Worm (Caenorhabditis elegans) whole organism, late embryonic: ENCODE measurements around the gene ceh-36.

Experiments used
- C38D4.7 ChIP-seq: fragments of 200-800 bp; sonication (Bioruptor generic); optimal IDR thresholded peaks from 2 replicates; lab custom pipeline; 2018; ENCODE audit warnings: mild to moderate bottlenecking, missing genetic modification characterization, moderate library complexity, missing compliant biosample characterization
- F13H6.1 ChIP-seq: sonication (generic microtip); optimal IDR thresholded peaks from 2 replicates; lab custom pipeline; 2016; ENCODE audit warnings: missing genetic modification characterization, missing compliant biosample characterization
- K02D7.2 ChIP-seq: sonication (generic microtip); optimal IDR thresholded peaks from 2 replicates; lab custom pipeline; 2017; ENCODE audit warnings: mild to moderate bottlenecking, missing genetic modification characterization, missing compliant biosample characterization
- K09A11.1 ChIP-seq: sonication (generic microtip); optimal IDR thresholded peaks from 2 replicates; lab custom pipeline; 2017; ENCODE audit warnings: antibody characterized with exemption, mild to moderate bottlenecking, missing genetic modification characterization, missing compliant biosample characterization; ENCODE audit not compliant: insufficient read depth
- Y22D7AL.16 ChIP-seq: sonication (generic microtip); optimal IDR thresholded peaks from 2 replicates; lab custom pipeline; 2016; ENCODE audit warnings: missing genetic modification characterization, missing compliant biosample characterization
- ceh-14 ChIP-seq: sonication (generic microtip); optimal IDR thresholded peaks from 2 replicates; lab custom pipeline; 2016; ENCODE audit warnings: missing genotype, missing genetic modification characterization, missing compliant biosample characterization
- ceh-18 ChIP-seq: sonication (generic microtip); optimal IDR thresholded peaks from 2 replicates; lab custom pipeline; 2016; ENCODE audit warnings: missing genetic modification characterization, missing compliant biosample characterization
- ceh-34 ChIP-seq: sonication (generic microtip); optimal IDR thresholded peaks from 2 replicates; lab custom pipeline; 2016; ENCODE audit warnings: mild to moderate bottlenecking, missing genetic modification characterization, missing compliant biosample characterization
- ceh-48 ChIP-seq: sonication (generic microtip); optimal IDR thresholded peaks from 2 replicates; lab custom pipeline; 2016; ENCODE audit warnings: missing genetic modification characterization, inconsistent platforms, missing compliant biosample characterization
- dve-1 ChIP-seq: sonication (generic microtip); optimal IDR thresholded peaks from 2 replicates; lab custom pipeline; 2017; ENCODE audit warnings: antibody characterized with exemption, mild to moderate bottlenecking, missing genetic modification characterization, missing compliant biosample characterization
- ets-4 ChIP-seq: sonication (generic microtip); optimal IDR thresholded peaks from 2 replicates; lab custom pipeline; 2016; ENCODE audit warnings: missing genetic modification characterization, missing compliant biosample characterization
- fax-1 ChIP-seq: sonication (generic microtip); optimal IDR thresholded peaks from 2 replicates; lab custom pipeline; 2016; ENCODE audit warnings: missing genotype, missing genetic modification characterization, missing compliant biosample characterization
- fkh-10 ChIP-seq: fragments of 150-350 bp; optimal IDR thresholded peaks from 2 replicates; lab custom pipeline; 2014; ENCODE audit warnings: missing biosample characterization, missing genetic modification reagents, missing genetic modification characterization
- gmeb-2 ChIP-seq: sonication (generic microtip); optimal IDR thresholded peaks from 2 replicates; lab custom pipeline; 2016; ENCODE audit warnings: missing genetic modification characterization, inconsistent platforms, missing compliant biosample characterization
- hlh-13 ChIP-seq: fragments of 200-800 bp; sonication (Bioruptor generic); optimal IDR thresholded peaks from 2 replicates; lab custom pipeline; 2018; ENCODE audit warnings: mild to moderate bottlenecking, missing genetic modification characterization, missing compliant biosample characterization
- hlh-15 ChIP-seq: sonication (generic microtip); optimal IDR thresholded peaks from 2 replicates; lab custom pipeline; 2016; ENCODE audit warnings: missing genetic modification characterization, missing compliant biosample characterization
- hlh-30 ChIP-seq: sonication (generic microtip); optimal IDR thresholded peaks from 2 replicates; lab custom pipeline; 2017; ENCODE audit warnings: antibody characterized with exemption, missing genetic modification characterization, missing compliant biosample characterization; ENCODE audit not compliant: insufficient read depth
- hlh-6 ChIP-seq: sonication (generic microtip); optimal IDR thresholded peaks from 2 replicates; lab custom pipeline; 2016; ENCODE audit warnings: missing genotype, missing genetic modification characterization, missing compliant biosample characterization
- hlh-8 ChIP-seq: sonication (generic microtip); optimal IDR thresholded peaks from 2 replicates; lab custom pipeline; 2016; ENCODE audit warnings: missing genotype, missing genetic modification characterization, missing compliant biosample characterization
- lim-6 ChIP-seq: sonication (generic microtip); optimal IDR thresholded peaks from 2 replicates; lab custom pipeline; 2016; ENCODE audit warnings: missing genetic modification characterization, missing compliant biosample characterization
- madf-2 ChIP-seq: sonication (generic microtip); optimal IDR thresholded peaks from 2 replicates; lab custom pipeline; 2017; ENCODE audit warnings: missing genetic modification characterization, missing compliant biosample characterization
- mec-3 ChIP-seq: sonication (generic microtip); optimal IDR thresholded peaks from 2 replicates; lab custom pipeline; 2016; ENCODE audit warnings: borderline replicate concordance, missing genetic modification characterization, missing compliant biosample characterization
- npax-4 ChIP-seq: sonication (generic microtip); optimal IDR thresholded peaks from 2 replicates; lab custom pipeline; 2016; ENCODE audit warnings: missing genetic modification characterization, missing compliant biosample characterization
- odd-2 ChIP-seq: sonication (generic microtip); optimal IDR thresholded peaks from 2 replicates; lab custom pipeline; 2017; ENCODE audit warnings: antibody characterized with exemption, mild to moderate bottlenecking, missing genetic modification characterization, missing compliant biosample characterization
- pax-1 ChIP-seq: fragments of 150-350 bp; optimal IDR thresholded peaks from 2 replicates; lab custom pipeline; 2014; ENCODE audit warnings: missing biosample characterization, missing genetic modification characterization
- pha-2 ChIP-seq: sonication (generic microtip); optimal IDR thresholded peaks from 2 replicates; lab custom pipeline; 2017; ENCODE audit warnings: mild to moderate bottlenecking, missing genetic modification characterization, missing compliant biosample characterization
- pqm-1 ChIP-seq: sonication (generic microtip); optimal IDR thresholded peaks from 2 replicates; lab custom pipeline; 2016; ENCODE audit warnings: missing genetic modification characterization, missing compliant biosample characterization
- pros-1 ChIP-seq: fragments of 150-350 bp; optimal IDR thresholded peaks from 2 replicates; lab custom pipeline; 2014; ENCODE audit warnings: missing biosample characterization, missing genetic modification reagents, missing genetic modification characterization
- rnt-1 ChIP-seq: sonication (generic microtip); optimal IDR thresholded peaks from 2 replicates; lab custom pipeline; 2016; ENCODE audit warnings: missing genetic modification characterization, missing compliant biosample characterization
- sdc-2 ChIP-seq: sonication (generic microtip); optimal IDR thresholded peaks from 2 replicates; lab custom pipeline; 2016; ENCODE audit warnings: missing genotype, missing genetic modification characterization, missing compliant biosample characterization
- sox-4 ChIP-seq: sonication (generic microtip); optimal IDR thresholded peaks from 2 replicates; lab custom pipeline; 2017; ENCODE audit warnings: mild to moderate bottlenecking, missing genetic modification characterization, inconsistent platforms, missing compliant biosample characterization
- syd-9 ChIP-seq: sonication (generic microtip); optimal IDR thresholded peaks from 2 replicates; lab custom pipeline; 2016; ENCODE audit warnings: mild to moderate bottlenecking, missing genetic modification characterization, moderate library complexity, missing compliant biosample characterization
- tbx-7 ChIP-seq: sonication (generic microtip); optimal IDR thresholded peaks from 2 replicates; lab custom pipeline; 2016; ENCODE audit warnings: missing genotype, missing genetic modification characterization, missing compliant biosample characterization
- ttx-3 ChIP-seq: sonication (generic microtip); optimal IDR thresholded peaks from 2 replicates; lab custom pipeline; 2016; ENCODE audit warnings: missing genetic modification reagents, missing genetic modification characterization, missing compliant biosample characterization
- unc-3 ChIP-seq, 2 experiments: fragments of 200-800 bp in 1 of 2; sonication (Bioruptor generic) in 1 of 2; sonication (generic microtip) in 1 of 2; conservative IDR thresholded peaks in 1 of 2; optimal IDR thresholded peaks in 1 of 2; 2 replicates each; pipeline versions ENCODE4 v1.3.6 to Lab custom; 2016 to 2022; ENCODE audit warnings: missing compliant biosample characterization in 2 of 2, missing genetic modification characterization in 2 of 2, missing genetic modification reagents in 1 of 2
- unc-42 ChIP-seq: sonication (generic microtip); optimal IDR thresholded peaks from 2 replicates; lab custom pipeline; 2016; ENCODE audit warnings: missing genotype, missing genetic modification characterization, missing compliant biosample characterization
- unc-55 ChIP-seq: sonication (generic microtip); optimal IDR thresholded peaks from 2 replicates; lab custom pipeline; 2017; ENCODE audit warnings: missing biosample characterization, missing genetic modification reagents, missing genetic modification characterization
- unc-86 ChIP-seq: sonication (generic microtip); optimal IDR thresholded peaks from 2 replicates; lab custom pipeline; 2016; ENCODE audit warnings: missing genetic modification characterization, missing compliant biosample characterization
- zip-5 ChIP-seq: sonication (generic microtip); optimal IDR thresholded peaks from 2 replicates; lab custom pipeline; 2016; ENCODE audit warnings: missing genetic modification characterization, missing compliant biosample characterization

ceh-36 gene

DNA sequence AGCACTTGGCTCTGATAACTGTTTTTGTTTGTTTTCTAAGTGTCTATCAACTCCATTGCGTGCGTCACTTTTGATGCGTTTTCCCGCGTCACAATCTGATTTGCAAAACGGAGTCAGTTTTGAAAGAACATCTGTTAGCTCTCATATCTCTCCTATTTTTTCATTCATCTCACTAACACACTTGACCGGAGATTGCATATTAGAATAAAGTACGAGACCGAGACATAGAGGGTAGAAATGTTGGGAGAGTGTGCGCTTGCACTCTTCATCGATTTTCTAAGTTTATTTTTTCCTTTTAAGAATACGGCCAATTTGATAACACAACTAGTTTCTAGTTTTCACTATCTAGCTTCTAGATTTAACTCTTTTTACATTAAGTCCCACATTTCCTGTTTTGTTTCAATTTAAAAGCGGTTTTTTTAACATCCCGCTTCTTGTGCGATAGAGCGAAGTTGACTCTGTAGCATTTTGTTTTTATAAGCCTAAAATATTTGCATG lies 45.0 kb downstream of the ceh-36 start:
- TF ChIP-seq gmeb-2 (tag; lab: Kevin White, UChicago) (no peak), pros-1 (tag; lab: Kevin White, UChicago) (no peak), pha-2 (tag; lab: Kevin White, UChicago) (no peak), sdc-2 (tag; lab: Kevin White, UChicago) (no peak), odd-2 (tag; lab: Kevin White, UChicago) (no peak), ceh-48 (tag; lab: Kevin White, UChicago) (peak; percentile 24), fax-1 (tag; lab: Kevin White, UChicago) (no peak), hlh-8 (tag; lab: Kevin White, UChicago) (no peak), unc-42 (tag; lab: Kevin White, UChicago) (peak; percentile 17)

DNA sequence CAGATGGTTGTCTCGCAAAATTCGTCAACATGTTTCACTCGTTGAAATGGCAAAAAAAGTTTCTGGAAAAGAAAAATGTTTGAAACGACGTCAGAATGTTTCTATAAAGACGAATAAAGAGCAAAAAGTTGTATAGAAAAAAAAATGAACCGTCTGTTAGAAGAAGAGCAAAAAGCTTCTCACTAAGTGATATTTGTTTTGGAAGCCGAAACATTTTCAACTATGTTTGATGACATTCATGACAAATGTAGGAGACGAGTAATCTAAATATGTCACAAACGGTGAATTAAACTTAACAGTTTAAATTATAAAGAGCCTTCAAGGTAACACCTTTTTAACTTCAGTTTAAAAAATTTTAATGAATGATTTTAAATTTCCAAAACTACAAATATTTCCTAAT lies 46.3 kb downstream of the ceh-36 start, which contains the start of gene nkat-1:
Gene nkat-1 (minus strand): TSS at position 101 of the 400 bp plus-strand sequence.
- TF ChIP-seq hlh-13: no peak
- no peak for TF ChIP-seq rnt-1
- TF ChIP-seq dve-1: no peak
- TF ChIP-seq madf-2: no peak
- TF ChIP-seq ceh-14 (tag; lab: Kevin White, UChicago): no peak
- TF ChIP-seq sox-4 (tag; lab: Kevin White, UChicago): no peak
- no peak for TF ChIP-seq ceh-18
- TF ChIP-seq ttx-3: no peak
- TF ChIP-seq mec-3: no peak
- no peak for TF ChIP-seq hlh-30
- TF ChIP-seq hlh-15: no peak
- TF ChIP-seq unc-3 (GFP tag; conservative IDR thresholded peaks at IDR 0.05; lab: Robert Waterston, UW): no peak
- no peak for TF ChIP-seq unc-3 (tag; optimal IDR thresholded peaks at IDR 0.05; lab: Kevin White, UChicago)
- no peak for TF ChIP-seq lim-6 (tag; lab: Kevin White, UChicago)
- no peak for TF ChIP-seq zip-5 (tag; lab: Kevin White, UChicago)
- no peak for TF ChIP-seq K09A11.1 (tag; lab: Kevin White, UChicago)
- TF ChIP-seq sdc-2 (tag; lab: Kevin White, UChicago): no peak
- TF ChIP-seq fkh-10 (GFP tag; lab: Kevin White, UChicago): no peak
- TF ChIP-seq ceh-34 (tag; lab: Kevin White, UChicago): no peak

DNA sequence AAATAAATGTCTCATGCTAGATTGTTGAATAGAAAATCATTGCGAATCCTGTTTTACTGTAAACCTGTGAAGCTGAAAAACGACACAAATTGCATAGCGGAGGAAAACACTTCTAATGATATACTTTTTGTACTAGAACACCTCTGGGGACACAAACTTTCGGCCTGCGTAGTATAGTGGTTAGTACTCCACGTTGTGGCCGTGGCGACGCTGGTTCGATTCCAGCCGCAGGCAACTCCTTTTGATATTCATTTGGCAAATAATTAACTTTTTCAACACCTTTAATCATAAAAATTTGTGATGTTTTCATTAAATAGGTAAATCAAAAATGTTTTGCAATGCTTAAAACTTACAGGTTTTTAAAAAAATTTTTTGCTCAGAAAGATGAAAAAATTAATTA lies 51.5 kb downstream of the ceh-36 start:
- TF ChIP-seq pqm-1 (tag; lab: Kevin White, UChicago) (no peak), unc-86 (no peak), Y22D7AL.16 (tag; lab: Kevin White, UChicago) (no peak), syd-9 (no peak), unc-55 (GFP tag; lab: Kevin White, UChicago) (no peak), tbx-7 (tag; lab: Kevin White, UChicago) (no peak), K02D7.2 (tag; lab: Kevin White, UChicago) (no peak), rnt-1 (no peak), mec-3 (no peak), F13H6.1 (no peak), hlh-6 (tag; lab: Kevin White, UChicago) (no peak), ets-4 (tag; lab: Kevin White, UChicago) (no peak), C38D4.7 (GFP tag; lab: Kevin White, UChicago) (no peak), npax-4 (tag; lab: Kevin White, UChicago) (no peak), hlh-30 (no peak), pax-1 (tag; lab: Kevin White, UChicago) (no peak)
